Worm (Caenorhabditis elegans): ENCODE data around the gene F12A10.6.
A peak's percentile ranks its signal among the peaks of the same experiment; 100 is the strongest.

Gene F12A10.6

ce11 chrII:5498156-5498739 is 3.9 kb upstream of the F12A10.6 start, which contains the start of the genes suex-1 and F12A10.9:
Gene suex-1 (minus strand): TSS chrII:5498256.
Gene F12A10.9 (plus strand): TSS chrII:5498689.
- no peak for TF ChIP-seq nhr-80 (tag; optimal IDR thresholded peaks at IDR 0.05)
- TF ChIP-seq tbx-9 (tag; optimal IDR thresholded peaks at IDR 0.05; ENCODE audit: borderline replicate concordance): no peak
- TF ChIP-seq lag-1 (GFP tag; IDR thresholded peaks at IDR 0.05): no peak
- no peak for TF ChIP-seq Y79H2A.3 (GFP tag; conservative IDR thresholded peaks at IDR 0.05)
- TF ChIP-seq F57C9.4 (tag; optimal IDR thresholded peaks at IDR 0.05): no peak
- no peak for TF ChIP-seq Y53G8AR.9 (GFP tag; conservative IDR thresholded peaks at IDR 0.05)
- TF ChIP-seq ZK185.1 (tag; optimal IDR thresholded peaks at IDR 0.05; ENCODE audit: poor library complexity, severe bottlenecking): no peak
- TF ChIP-seq nfya-1 (tag; optimal IDR thresholded peaks at IDR 0.05; ENCODE audit: borderline replicate concordance, insufficient read depth): no peak
- no peak for TF ChIP-seq attf-5 (GFP tag; optimal IDR thresholded peaks at IDR 0.05)
- no peak for TF ChIP-seq C17E4.6 (GFP tag; IDR thresholded peaks at IDR 0.05)
- no peak for TF ChIP-seq pbrm-1 (GFP tag; IDR thresholded peaks at IDR 0.05)
- no peak for TF ChIP-seq rcor-1 (GFP tag; IDR thresholded peaks at IDR 0.05)

- TF ChIP-seq D2030.7 (GFP tag; IDR thresholded peaks at IDR 0.05) (0 out of 2 replicates have a peak, but pooled peaks have one; percentile 27), Y56A3A.18 (GFP tag; IDR thresholded peaks at IDR 0.05) (0 out of 2 replicates have a peak, but pooled peaks have one; percentile 42), cebp-1 (GFP tag; IDR thresholded peaks at IDR 0.05) (no peak), cebp-1 (tag; optimal IDR thresholded peaks at IDR 0.05) (no peak), snpc-1.3 (tag; optimal IDR thresholded peaks at IDR 0.05; ENCODE audit: insufficient read depth) (no peak), dpl-1 (GFP tag; optimal IDR thresholded peaks at IDR 0.05) (peak; percentile 14), hmg-1.2 (GFP tag; IDR thresholded peaks at IDR 0.05) (0 out of 2 replicates have a peak, but pooled peaks have one; percentile 18), madf-3 (GFP tag; IDR thresholded peaks at IDR 0.05) (peak; percentile 51; the same call in 1 of the 2 replicates), madf-6 (GFP tag; IDR thresholded peaks at IDR 0.05) (peak; percentile 83), xnd-1 (tag; optimal IDR thresholded peaks at IDR 0.05) (peak; percentile 44), madf-8 (GFP tag; conservative IDR thresholded peaks at IDR 0.05) (peak; percentile 33), lin-26 (GFP tag; IDR thresholded peaks at IDR 0.05) (0 out of 2 replicates have a peak, but pooled peaks have one; percentile 44), ztf-22 (GFP tag; optimal IDR thresholded peaks at IDR 0.05) (no peak), efl-1 (GFP tag; optimal IDR thresholded peaks at IDR 0.05) (peak; percentile 59), lsy-27 (tag; optimal IDR thresholded peaks at IDR 0.05; ENCODE audit: borderline replicate concordance, insufficient read depth) (no peak), tbp1 (GFP tag; optimal IDR thresholded peaks at IDR 0.05) (no peak)
These were observed 3.2 kb upstream of the F12A10.6 start for ce11 chrII:5497541-5497940.

- TF ChIP-seq B0336.3 (GFP tag; IDR thresholded peaks at IDR 0.05) (no peak), gei-17 (GFP tag; optimal IDR thresholded peaks at IDR 0.05) (no peak), ceh-79 (tag; optimal IDR thresholded peaks at IDR 0.05) (no peak), snpc-1.1 (tag; optimal IDR thresholded peaks at IDR 0.05; ENCODE audit: insufficient read depth) (no peak), lin-26 (GFP tag; IDR thresholded peaks at IDR 0.05) (no peak), aptf-2 (GFP tag; conservative IDR thresholded peaks at IDR 0.05) (no peak), lin-35 (GFP tag; optimal IDR thresholded peaks at IDR 0.05) (no peak), B0019.2 (GFP tag; conservative IDR thresholded peaks at IDR 0.05) (no peak), ZK185.1 (tag; optimal IDR thresholded peaks at IDR 0.05; ENCODE audit: poor library complexity, severe bottlenecking) (no peak), ceh-58 (GFP tag; IDR thresholded peaks at IDR 0.05) (no peak), tbx-9 (tag; optimal IDR thresholded peaks at IDR 0.05; ENCODE audit: borderline replicate concordance) (no peak), ceh-27 (GFP tag; optimal IDR thresholded peaks at IDR 0.05) (no peak), rcor-1 (GFP tag; IDR thresholded peaks at IDR 0.05) (no peak)
These were observed 2.1 kb upstream of the F12A10.6 start, which contains the start of gene F12A10.1 for ce11 chrII:5496375-5496774. Gene F12A10.1 (plus strand): TSS chrII:5496540.
